Fruit fly (Drosophila melanogaster) whole organism, embryonic: ENCODE data around the gene CG44001.

Experiments
- Aef1 ChIP-seq: fragments of 200-800 bp; sonication (Bioruptor generic); IDR thresholded peaks from 3 replicates; pipeline ENCODE4 v1.3.6; 2022; ENCODE audit warnings: missing biosample characterization, missing genetic modification characterization
- Awh ChIP-seq: fragments of 200-800 bp; sonication (Bioruptor generic); IDR thresholded peaks from 2 replicates; pipeline ENCODE4, ENCODE4 v1.3.6; 2022; ENCODE audit warnings: missing biosample characterization, missing genetic modification characterization
- BEAF-32 ChIP-seq: fragments of 200-800 bp; sonication (Bioruptor generic); optimal IDR thresholded peaks from 3 replicates; lab custom pipeline; 2017; ENCODE audit warnings: missing biosample characterization, missing genetic modification characterization, mild to moderate bottlenecking, moderate library complexity, missing genetic modification reagents
- Bgb ChIP-seq: fragments of 200-800 bp; sonication (Bioruptor generic); IDR thresholded peaks from 2 replicates; pipeline ENCODE4 v1.3.6; 2022; ENCODE audit warnings: missing biosample characterization, missing genetic modification characterization; ENCODE audit not compliant: partially characterized antibody
- C15 ChIP-seq: fragments of 200-800 bp; sonication (Bioruptor generic); IDR thresholded peaks from 3 replicates; pipeline ENCODE4 v1.3.6; 2022; ENCODE audit warnings: missing biosample characterization, missing genetic modification characterization
- CG11398 ChIP-seq: fragments of 200-800 bp; sonication (Bioruptor generic); optimal IDR thresholded peaks from 2 replicates; lab custom pipeline; 2016; ENCODE audit warnings: missing biosample characterization, missing genetic modification characterization
- CG1233 ChIP-seq: fragments of 200-800 bp; sonication (Bioruptor generic); optimal IDR thresholded peaks from 4 replicates; lab custom pipeline; 2018; ENCODE audit warnings: missing biosample characterization, mild to moderate bottlenecking, missing genetic modification characterization
- CG14014 ChIP-seq: fragments of 200-800 bp; sonication (Bioruptor generic); IDR thresholded peaks from 2 replicates; pipeline ENCODE4 v1.3.6; 2022; ENCODE audit warnings: missing biosample characterization, missing genetic modification characterization
- CG1529 ChIP-seq: fragments of 200-800 bp; sonication (Bioruptor generic); optimal IDR thresholded peaks from 3 replicates; lab custom pipeline; 2018; ENCODE audit warnings: missing biosample characterization, missing genetic modification characterization
- CG1647 ChIP-seq: fragments of 200-800 bp; sonication (Bioruptor generic); optimal IDR thresholded peaks from 3 replicates; lab custom pipeline; 2016; ENCODE audit warnings: missing biosample characterization, missing genetic modification characterization
- CG16815 ChIP-seq: fragments of 200-800 bp; sonication (Bioruptor generic); optimal IDR thresholded peaks from 3 replicates; lab custom pipeline; 2017; ENCODE audit warnings: missing biosample characterization, mild to moderate bottlenecking, missing genetic modification characterization
- CG17829 ChIP-seq: fragments of 200-800 bp; optimal IDR thresholded peaks from 2 replicates; lab custom pipeline; 2019; ENCODE audit warnings: missing biosample characterization, mild to moderate bottlenecking, missing genetic modification characterization, moderate library complexity
- CG18011 ChIP-seq: fragments of 200-800 bp; sonication (Bioruptor generic); optimal IDR thresholded peaks from 2 replicates; lab custom pipeline; 2017; ENCODE audit warnings: missing biosample characterization, missing genetic modification characterization, mild to moderate bottlenecking, moderate library complexity, missing genotype
- CG34376 ChIP-seq: fragments of 200-800 bp; sonication (Bioruptor generic); optimal IDR thresholded peaks from 2 replicates; lab custom pipeline; 2018; ENCODE audit warnings: missing biosample characterization, mild to moderate bottlenecking, missing genetic modification characterization
- CG4854 ChIP-seq: fragments of 200-800 bp; sonication (Bioruptor generic); optimal IDR thresholded peaks from 2 replicates; lab custom pipeline; 2016; ENCODE audit warnings: missing biosample characterization, missing genetic modification characterization, inconsistent platforms
- CG7357 ChIP-seq: fragments of 200-800 bp; sonication (Bioruptor generic); IDR thresholded peaks from 3 replicates; pipeline ENCODE4 v1.3.6; 2022; ENCODE audit warnings: missing biosample characterization, missing genetic modification characterization
- CG7839 ChIP-seq: fragments of 200-800 bp; sonication (Bioruptor generic); optimal IDR thresholded peaks from 3 replicates; lab custom pipeline; 2018; ENCODE audit warnings: missing biosample characterization, mild to moderate bottlenecking, missing genetic modification characterization, moderate library complexity
- CG8944 ChIP-seq: fragments of 200-800 bp; sonication (Bioruptor generic); optimal IDR thresholded peaks from 3 replicates; lab custom pipeline; 2016; ENCODE audit warnings: missing biosample characterization, missing genetic modification characterization
- CG9932 ChIP-seq: fragments of 200-800 bp; sonication (Bioruptor generic); IDR thresholded peaks from 2 replicates; pipeline ENCODE4 v1.3.6; 2022; ENCODE audit warnings: missing biosample characterization, missing genetic modification characterization
- Chrac-16 ChIP-seq: fragments of 200-800 bp; sonication (Bioruptor generic); optimal IDR thresholded peaks from 3 replicates; lab custom pipeline; 2016; ENCODE audit warnings: missing biosample characterization, missing genetic modification characterization
- D19A ChIP-seq: fragments of 200-800 bp; optimal IDR thresholded peaks from 3 replicates; lab custom pipeline; 2019; ENCODE audit warnings: missing biosample characterization, mild to moderate bottlenecking, missing genetic modification characterization, moderate library complexity
- D19B ChIP-seq: fragments of 200-800 bp; sonication (Bioruptor generic); optimal IDR thresholded peaks from 2 replicates; lab custom pipeline; 2017; ENCODE audit warnings: missing biosample characterization, mild to moderate bottlenecking, missing genetic modification characterization
- Hmr ChIP-seq: fragments of 200-800 bp; sonication (Bioruptor generic); optimal IDR thresholded peaks from 3 replicates; lab custom pipeline; 2017; ENCODE audit warnings: mild to moderate bottlenecking, missing biosample characterization, missing genetic modification reagents, missing genetic modification characterization
- Jarid2 ChIP-seq: fragments of 200-800 bp; sonication (Bioruptor generic); optimal IDR thresholded peaks from 3 replicates; lab custom pipeline; 2017; ENCODE audit warnings: mild to moderate bottlenecking, missing biosample characterization, missing genetic modification reagents, missing genetic modification characterization
- Lhr ChIP-seq: fragments of 200-800 bp; sonication (Bioruptor generic); optimal IDR thresholded peaks from 3 replicates; lab custom pipeline; 2017; ENCODE audit warnings: mild to moderate bottlenecking, missing biosample characterization, missing genetic modification reagents, missing genetic modification characterization
- MTF-1 ChIP-seq: fragments of 200-800 bp; sonication (Bioruptor generic); optimal IDR thresholded peaks from 2 replicates; lab custom pipeline; 2018; ENCODE audit warnings: missing biosample characterization, mild to moderate bottlenecking, missing genetic modification characterization, borderline replicate concordance
- Side ChIP-seq: fragments of 200-800 bp; sonication (Bioruptor generic); optimal IDR thresholded peaks from 2 replicates; lab custom pipeline; 2016; ENCODE audit warnings: missing biosample characterization, missing genetic modification characterization
- Tbp ChIP-seq: fragments of >200 bp; optimal IDR thresholded peaks from 2 replicates; lab custom pipeline; 2018; ENCODE audit warnings: missing biosample characterization, missing genetic modification characterization
- Xbp1 ChIP-seq: fragments of 200-800 bp; sonication (Bioruptor generic); optimal IDR thresholded peaks from 3 replicates; lab custom pipeline; 2016; ENCODE audit warnings: missing biosample characterization, mild to moderate bottlenecking, missing genetic modification characterization
- btn ChIP-seq: fragments of 200-800 bp; sonication (Bioruptor generic); optimal IDR thresholded peaks from 2 replicates; lab custom pipeline; 2016; ENCODE audit warnings: missing biosample characterization, missing genetic modification characterization
- cad ChIP-seq: fragments of >200 bp; optimal IDR thresholded peaks from 2 replicates; lab custom pipeline; 2017; ENCODE audit warnings: missing biosample characterization, missing genetic modification characterization
- cg ChIP-seq: fragments of 200-800 bp; sonication (Bioruptor generic); optimal IDR thresholded peaks from 3 replicates; lab custom pipeline; 2019; ENCODE audit warnings: missing biosample characterization, mild to moderate bottlenecking, missing genetic modification characterization, moderate library complexity
- emc ChIP-seq: fragments of 200-800 bp; sonication (Bioruptor generic); optimal IDR thresholded peaks from 2 replicates; lab custom pipeline; 2016; ENCODE audit warnings: missing biosample characterization, missing genetic modification characterization
- en ChIP-seq: fragments of 200-800 bp; sonication (Bioruptor generic); optimal IDR thresholded peaks from 2 replicates; lab custom pipeline; 2016; ENCODE audit warnings: missing biosample characterization, missing genetic modification characterization
- eyg ChIP-seq: fragments of 200-800 bp; sonication (Bioruptor generic); optimal IDR thresholded peaks from 3 replicates; lab custom pipeline; 2016; ENCODE audit warnings: missing biosample characterization, missing genetic modification characterization
- fu2 ChIP-seq: fragments of 200-800 bp; sonication (Bioruptor generic); optimal IDR thresholded peaks from 2 replicates; lab custom pipeline; 2016; ENCODE audit warnings: missing biosample characterization, missing genetic modification characterization
- gem ChIP-seq: fragments of 200-800 bp; sonication (Bioruptor generic); optimal IDR thresholded peaks from 2 replicates; lab custom pipeline; 2019; ENCODE audit warnings: missing biosample characterization, mild to moderate bottlenecking, missing genetic modification characterization, moderate library complexity
- grn ChIP-seq: fragments of 200-800 bp; sonication (Bioruptor generic); optimal IDR thresholded peaks from 3 replicates; lab custom pipeline; 2017; ENCODE audit warnings: missing biosample characterization, missing genetic modification characterization
- h ChIP-seq: fragments of >200 bp; optimal IDR thresholded peaks from 2 replicates; lab custom pipeline; 2017
- hkb ChIP-seq, 2 experiments: fragments of 200-800 bp in 1 of 2; fragments of >200 bp in 1 of 2; sonication (Bioruptor generic) in 1 of 2; IDR thresholded peaks in 1 of 2; optimal IDR thresholded peaks in 1 of 2; 2 replicates each; pipeline versions ENCODE4 v1.3.6 to Lab custom; 2017 to 2022; ENCODE audit warnings: missing biosample characterization in 1 of 2, missing genetic modification characterization in 1 of 2
- mld ChIP-seq: fragments of 200-800 bp; sonication (Bioruptor generic); IDR thresholded peaks from 3 replicates; pipeline ENCODE4 v1.3.6; 2022; ENCODE audit warnings: missing biosample characterization, missing genetic modification characterization; ENCODE audit not compliant: partially characterized antibody
- pros ChIP-seq: fragments of 200-800 bp; sonication (Bioruptor generic); optimal IDR thresholded peaks from 3 replicates; lab custom pipeline; 2019; ENCODE audit warnings: missing biosample characterization, mild to moderate bottlenecking, missing genetic modification characterization, moderate library complexity
- pzg ChIP-seq: fragments of 200-800 bp; sonication (Bioruptor generic); optimal IDR thresholded peaks from 3 replicates; lab custom pipeline; 2018; ENCODE audit warnings: missing biosample characterization, mild to moderate bottlenecking, missing genetic modification characterization, moderate library complexity
- row ChIP-seq: fragments of 200-800 bp; sonication (Bioruptor generic); IDR thresholded peaks from 3 replicates; pipeline ENCODE4 v1.3.6; 2022; ENCODE audit warnings: missing biosample characterization, missing genetic modification characterization
- sc ChIP-seq, 3 experiments: fragments of >200 bp in 2 of 3; fragments of 200-800 bp in 1 of 3; sonication (Bioruptor generic) in 1 of 3; optimal IDR thresholded peaks; 2 replicates in 2 of 3; 3 replicates in 1 of 3; lab custom pipeline; 2017; ENCODE audit warnings: mild to moderate bottlenecking in 1 of 3, missing biosample characterization in 1 of 3, missing genetic modification characterization in 1 of 3, missing genetic modification reagents in 1 of 3
- sima ChIP-seq: fragments of 200-800 bp; sonication (Bioruptor generic); optimal IDR thresholded peaks from 2 replicates; lab custom pipeline; 2016; ENCODE audit warnings: missing biosample characterization, missing genetic modification characterization
- zen2 ChIP-seq: fragments of 200-800 bp; sonication (Bioruptor generic); IDR thresholded peaks from 3 replicates; pipeline ENCODE4 v1.3.6; 2022; ENCODE audit warnings: missing biosample characterization, missing genetic modification characterization; ENCODE audit not compliant: partially characterized antibody
- zfh1 ChIP-seq: fragments of 200-800 bp; sonication (Bioruptor generic); IDR thresholded peaks from 3 replicates; pipeline ENCODE4 v1.3.6; 2022; ENCODE audit warnings: missing biosample characterization, missing genetic modification characterization
- zfh2 ChIP-seq: fragments of 200-800 bp; sonication (Bioruptor generic); optimal IDR thresholded peaks from 2 replicates; lab custom pipeline; 2016; ENCODE audit warnings: missing biosample characterization, missing genetic modification characterization

CG44001 gene

DNA sequence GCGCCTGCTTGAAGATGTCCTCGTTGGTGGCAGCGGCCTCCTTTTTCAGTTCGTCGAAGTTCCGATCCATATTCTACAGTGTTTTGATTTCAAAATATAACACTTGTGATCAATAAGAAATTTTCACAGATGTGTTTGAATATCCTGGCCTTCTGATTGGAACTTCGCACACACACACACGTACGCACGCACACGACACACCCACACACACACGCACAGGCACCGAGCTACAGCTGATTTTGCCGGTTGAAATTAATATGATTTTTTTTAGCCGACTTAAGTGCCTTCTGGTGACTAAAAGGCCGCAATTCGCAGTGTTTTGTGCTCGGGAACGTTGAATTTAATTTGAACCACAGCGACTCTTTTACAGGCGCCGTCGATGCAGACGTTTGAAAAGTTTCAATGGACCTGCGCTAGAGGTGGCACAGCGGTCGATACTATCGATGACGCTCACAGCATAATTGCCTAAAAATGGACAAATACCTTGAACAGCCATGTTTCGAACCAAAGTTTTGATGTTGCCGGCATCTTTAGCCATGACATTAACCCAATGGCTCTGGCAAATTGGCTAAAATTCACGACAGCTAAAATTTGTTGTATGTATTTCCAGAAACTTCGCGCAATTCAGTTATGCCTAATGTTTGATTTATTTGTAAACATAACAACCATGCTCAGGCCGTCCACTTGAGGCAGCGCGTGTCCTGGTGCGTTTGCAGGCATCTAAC lies 33.6 kb upstream of the CG44001 start, which contains the start of gene Rtnl1 (continued):
- TF ChIP-seq zen2 (GFP tag; lab: Robert Waterston, UW) (peak; percentile 79), Lhr (GFP tag; lab: Kevin White, UChicago) (peak; percentile 94), CG17829 (tag; lab: Kevin White, UChicago) (peak; percentile 68), BEAF-32 (GFP tag; lab: Kevin White, UChicago) (peak; percentile 98), CG16815 (GFP tag; lab: Kevin White, UChicago) (no peak), emc (GFP tag; lab: Kevin White, UChicago) (no peak), Hmr (peak; percentile 73), CG7357 (GFP tag; lab: Robert Waterston, UW) (no peak), cg (peak; percentile 95), sc (optimal IDR thresholded peaks at IDR 0.05; lab: Kevin White, UChicago) (no peak), sc (GFP tag; optimal IDR thresholded peaks at IDR 0.05; lab: Kevin White, UChicago) (no peak), Jarid2 (GFP tag; lab: Kevin White, UChicago) (peak; percentile 42), MTF-1 (GFP tag; lab: Kevin White, UChicago) (no peak), Chrac-16 (GFP tag; lab: Kevin White, UChicago) (no peak), sima (GFP tag; lab: Kevin White, UChicago) (no peak), gem (tag; lab: Kevin White, UChicago) (peak; percentile 2), CG18011 (GFP tag; lab: Kevin White, UChicago) (no peak), CG8944 (GFP tag; lab: Kevin White, UChicago) (no peak), CG34376 (GFP tag; lab: Kevin White, UChicago) (no peak), hkb (optimal IDR thresholded peaks at IDR 0.05; lab: Kevin White, UChicago) (peak; percentile 94), hkb (GFP tag; IDR thresholded peaks at IDR 0.05; lab: Robert Waterston, UW) (no peak; the same call in 1 of the 2 replicates), cad (GFP tag; lab: Kevin White, UChicago) (no peak), CG1647 (peak; percentile 43), CG7839 (tag; lab: Kevin White, UChicago) (no peak), D19B (no peak), Bgb (peak; percentile 95), mld (GFP tag; lab: Robert Waterston, UW) (peak; percentile 84; the same call in 2 of the 3 replicates), pzg (GFP tag; lab: Kevin White, UChicago) (peak; percentile 99), C15 (no peak), Awh (no peak), zfh2 (GFP tag; lab: Kevin White, UChicago) (peak; percentile 16), grn (no peak), h (lab: Kevin White, UChicago) (no peak), Xbp1 (GFP tag; lab: Kevin White, UChicago) (peak; percentile 52), CG11398 (GFP tag; lab: Kevin White, UChicago) (no peak), row (GFP tag; lab: Robert Waterston, UW) (peak; percentile 57), btn (GFP tag; lab: Kevin White, UChicago) (no peak), en (GFP tag; lab: Kevin White, UChicago) (no peak), Aef1 (GFP tag; lab: Robert Waterston, UW) (0 out of 3 replicates have a peak, but pooled peaks have one; percentile 26), pros (GFP tag; lab: Kevin White, UChicago) (no peak), CG1529 (GFP tag; lab: Kevin White, UChicago) (no peak), D19A (tag; lab: Kevin White, UChicago) (no peak), CG1233 (no peak), fu2 (GFP tag; lab: Kevin White, UChicago) (no peak), CG14014 (GFP tag; lab: Robert Waterston, UW) (no peak), eyg (GFP tag; lab: Kevin White, UChicago) (no peak), CG9932 (GFP tag; lab: Robert Waterston, UW) (peak; percentile 75), CG4854 (peak; percentile 2), Side (peak; percentile 3), zfh1 (GFP tag; lab: Robert Waterston, UW) (no peak), Tbp (GFP tag; lab: Kevin White, UChicago) (peak; percentile 44)
